Worm (Caenorhabditis elegans) whole organism, L3 larva: ENCODE measurements around the gene grl-23.

Source experiments
- R02D3.7 ChIP-seq: fragments of 150-350 bp; optimal IDR thresholded peaks from 2 replicates; lab custom pipeline; 2014; ENCODE audit warnings: missing biosample characterization, missing genetic modification characterization
- ceh-82 ChIP-seq: fragments of 150-350 bp; optimal IDR thresholded peaks from 2 replicates; lab custom pipeline; 2014; ENCODE audit warnings: missing biosample characterization, missing genetic modification characterization
- eor-1 ChIP-seq, 2 experiments: fragments of 150-350 bp; optimal IDR thresholded peaks; 2 replicates each; lab custom pipeline; 2014 to 2018; ENCODE audit warnings: missing biosample characterization in 2 of 2, missing genetic modification characterization in 2 of 2
- fos-1 ChIP-seq: fragments of 150-350 bp; optimal IDR thresholded peaks from 2 replicates; lab custom pipeline; 2014; ENCODE audit warnings: missing biosample characterization, missing genetic modification characterization
- nhr-11 ChIP-seq: fragments of 150-350 bp; optimal IDR thresholded peaks from 2 replicates; lab custom pipeline; 2014; ENCODE audit warnings: missing biosample characterization, missing genetic modification characterization
- nhr-28 ChIP-seq: fragments of 150-350 bp; optimal IDR thresholded peaks from 2 replicates; lab custom pipeline; 2014; ENCODE audit warnings: missing biosample characterization, missing genetic modification characterization
- skn-1 ChIP-seq: fragments of 150-350 bp; optimal IDR thresholded peaks from 2 replicates; lab custom pipeline; 2014; ENCODE audit warnings: missing biosample characterization, missing genetic modification characterization
- snpc-4 ChIP-seq: fragments of 150-350 bp; optimal IDR thresholded peaks from 2 replicates; lab custom pipeline; 2014; ENCODE audit warnings: missing biosample characterization, missing genetic modification characterization
- tbx-2 ChIP-seq: sonication (generic microtip); optimal IDR thresholded peaks from 2 replicates; lab custom pipeline; 2016; ENCODE audit warnings: mild to moderate bottlenecking, missing genetic modification characterization, missing compliant biosample characterization
- unc-39 ChIP-seq: sonication (generic microtip); optimal IDR thresholded peaks from 4 replicates; lab custom pipeline; 2017; ENCODE audit warnings: missing biosample characterization, missing genetic modification characterization
- unc-62 ChIP-seq: fragments of 150-350 bp; sonication (generic microtip); optimal IDR thresholded peaks from 4 replicates; lab custom pipeline; 2014; ENCODE audit warnings: missing biosample characterization, missing genetic modification reagents, missing genetic modification characterization
- ztf-11 ChIP-seq: fragments of 150-350 bp; optimal IDR thresholded peaks from 2 replicates; lab custom pipeline; 2014; ENCODE audit warnings: missing biosample characterization, missing genetic modification characterization

ce11 chrV:12553286-12553725 is 23.4 kb downstream of the grl-23 start:
- TF ChIP-seq tbx-2 (tag; lab: Kevin White, UChicago) (peak; percentile 26), unc-62 (GFP tag; lab: Kevin White, UChicago) (no peak), unc-39 (tag; lab: Kevin White, UChicago) (no peak), R02D3.7 (tag; lab: Kevin White, UChicago) (no peak), nhr-28 (tag; lab: Kevin White, UChicago) (no peak), skn-1 (tag; lab: Kevin White, UChicago) (no peak), nhr-11 (tag; lab: Kevin White, UChicago) (no peak), ceh-82 (no peak), fos-1 (tag; lab: Kevin White, UChicago) (no peak), snpc-4 (tag; lab: Kevin White, UChicago) (no peak), ztf-11 (tag; lab: Kevin White, UChicago) (no peak), eor-1 (tag; optimal IDR thresholded peaks at IDR 0.05; lab: Kevin White, UChicago) (no peak)
